Fruit fly (Drosophila melanogaster) S2 (cell line): Measurements from ENCODE around the gene Cog2.

ENCODE experiments used
- CG8478 ChIP-seq: fragments of >200 bp; optimal IDR thresholded peaks from 2 replicates; lab custom pipeline; 2018
- CTCF ChIP-seq, 2 experiments: fragments of >200 bp; optimal IDR thresholded peaks; 2 replicates each; lab custom pipeline; 2018

DNA sequence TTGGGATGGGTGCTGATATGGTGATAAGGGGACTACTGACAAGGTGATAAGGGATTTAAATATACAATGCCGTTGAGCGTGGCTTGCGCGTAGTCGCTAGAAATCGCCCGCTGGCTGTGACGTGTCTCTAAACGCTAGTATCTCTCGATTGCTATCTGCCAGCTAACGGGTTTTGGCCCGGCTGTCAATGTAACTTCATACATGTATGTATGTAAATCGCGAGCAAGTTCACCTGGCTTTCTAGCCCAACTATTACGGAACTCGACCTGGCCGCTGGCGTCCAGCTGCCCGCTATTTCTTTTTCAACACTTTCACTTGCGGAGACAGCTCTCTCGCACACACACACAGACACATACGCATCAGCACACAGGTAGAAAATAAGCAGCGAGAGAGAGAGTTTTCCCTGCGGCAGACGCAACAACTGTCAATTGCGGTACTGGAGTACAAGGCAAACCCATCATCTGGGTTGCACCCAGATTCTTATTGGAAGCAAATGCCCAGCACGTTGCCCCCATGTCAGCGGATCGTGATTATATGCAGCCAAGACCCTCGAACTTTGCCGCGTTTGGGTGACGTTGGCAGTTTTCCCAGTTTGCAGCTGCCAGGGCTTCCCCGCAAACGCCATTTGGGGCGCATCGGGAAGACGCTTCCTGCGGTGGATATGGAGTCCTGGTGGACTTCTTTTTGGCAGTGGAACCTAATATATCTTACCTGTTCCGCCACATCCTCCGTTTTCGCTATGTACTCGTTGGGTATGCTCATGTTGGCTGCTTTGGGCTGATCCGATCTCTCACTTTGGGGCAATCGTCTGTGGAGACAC, 16.0 kb downstream of the Cog2 start:
- TF ChIP-seq CTCF (optimal IDR thresholded peaks at IDR 0.05; lab: Kevin White, UChicago) (no peak), CG8478 (no peak)
